Worm (Caenorhabditis elegans): Measurements from ENCODE around the gene mif-4.

DNA sequence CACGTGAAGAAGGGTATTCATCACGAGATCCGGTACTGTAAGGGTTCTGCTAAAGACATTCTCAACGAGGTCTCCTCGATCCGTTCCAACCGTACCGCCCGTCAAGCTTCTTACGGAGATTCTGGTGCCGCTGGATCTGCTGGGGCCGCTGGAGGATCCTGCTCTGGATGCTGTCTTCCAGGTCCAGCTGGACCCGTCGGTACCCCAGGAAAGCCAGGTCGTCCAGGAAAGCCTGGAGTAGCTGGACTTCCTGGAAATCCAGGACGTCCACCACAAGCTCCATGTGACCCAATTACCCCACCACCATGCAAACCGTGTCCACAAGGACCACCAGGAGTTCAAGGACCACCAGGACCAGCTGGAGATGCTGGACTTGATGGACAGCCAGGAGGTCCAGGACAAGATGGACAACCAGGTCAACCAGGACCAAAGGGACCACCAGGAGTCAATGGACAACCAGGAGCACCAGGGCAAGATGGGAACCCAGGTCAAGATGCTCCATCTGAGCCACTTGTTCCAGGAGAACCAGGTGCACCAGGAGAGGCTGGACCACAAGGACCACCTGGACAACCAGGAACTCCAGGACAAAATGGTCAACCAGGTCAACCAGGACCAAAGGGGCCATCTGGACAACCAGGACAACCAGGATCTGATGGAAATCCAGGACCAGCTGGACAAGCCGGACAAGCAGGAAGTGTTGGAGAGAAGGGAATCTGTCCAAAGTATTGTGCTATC lies 41.7 kb upstream of the mif-4 start:
- TF ChIP-seq nhr-237 (tag; optimal IDR thresholded peaks at IDR 0.05) = no peak
- TF ChIP-seq unc-120 (tag; optimal IDR thresholded peaks at IDR 0.05; ENCODE audit: poor library complexity, severe bottlenecking) = no peak
- no peak for TF ChIP-seq elt-3 (tag; optimal IDR thresholded peaks at IDR 0.05)
- no peak for TF ChIP-seq ztf-11 (tag; optimal IDR thresholded peaks at IDR 0.05)
